Fruit fly (Drosophila melanogaster): ENCODE results near the gene CG5160.

DNA sequence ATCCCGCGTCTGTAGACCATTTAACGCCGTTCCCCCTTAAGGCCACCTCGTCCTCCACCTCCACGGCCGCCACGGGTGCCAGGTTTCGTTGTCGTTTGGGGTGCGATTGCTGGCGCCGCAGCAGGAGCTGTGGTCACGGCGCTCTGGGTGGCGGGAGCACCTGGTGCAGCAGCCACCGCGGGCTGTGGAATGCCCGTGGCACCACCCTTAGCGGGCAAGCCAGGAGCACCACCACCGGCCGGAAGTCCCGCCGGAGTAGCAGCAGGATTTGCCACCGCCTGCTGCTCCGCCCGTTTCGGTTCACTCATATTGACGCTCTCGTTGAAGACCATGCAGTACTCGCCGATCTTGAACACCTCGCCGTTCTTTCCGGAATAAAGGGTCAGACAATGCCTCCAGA is 10.5 kb upstream of the CG5160 start:
- no peak for TF ChIP-seq CG14711 (tag; optimal IDR thresholded peaks at IDR 0.05)
- TF ChIP-seq kay (GFP tag; ENCODE audit: borderline replicate concordance): no peak
- TF ChIP-seq CG7101 (tag; optimal IDR thresholded peaks at IDR 0.05): no peak
- TF ChIP-seq Hr96 (GFP tag; optimal IDR thresholded peaks at IDR 0.05): no peak
- TF ChIP-seq tj (GFP tag; optimal IDR thresholded peaks at IDR 0.05): no peak
